Worm (Caenorhabditis elegans) whole organism, L3 larva: ENCODE results near the gene C18G1.9.

Experiments
- egl-27 ChIP-seq: sonication (generic microtip); optimal IDR thresholded peaks from 4 replicates; lab custom pipeline; 2017; ENCODE audit warnings: missing biosample characterization, missing genetic modification reagents, missing genetic modification characterization
- nhr-237 ChIP-seq: fragments of 150-350 bp; optimal IDR thresholded peaks from 2 replicates; lab custom pipeline; 2014; ENCODE audit warnings: missing biosample characterization, missing genetic modification characterization

- TF ChIP-seq nhr-237 (tag; lab: Kevin White, UChicago) (no peak), egl-27 (tag; lab: Kevin White, UChicago) (no peak)
Observed at ce11 chrV:4766501-4766900, 3.0 kb downstream of the C18G1.9 start, which contains the start of gene C18G1.8.
